Worm (Caenorhabditis elegans): Measurements from ENCODE around the gene ZK813.2.

Gene ZK813.2

DNA sequence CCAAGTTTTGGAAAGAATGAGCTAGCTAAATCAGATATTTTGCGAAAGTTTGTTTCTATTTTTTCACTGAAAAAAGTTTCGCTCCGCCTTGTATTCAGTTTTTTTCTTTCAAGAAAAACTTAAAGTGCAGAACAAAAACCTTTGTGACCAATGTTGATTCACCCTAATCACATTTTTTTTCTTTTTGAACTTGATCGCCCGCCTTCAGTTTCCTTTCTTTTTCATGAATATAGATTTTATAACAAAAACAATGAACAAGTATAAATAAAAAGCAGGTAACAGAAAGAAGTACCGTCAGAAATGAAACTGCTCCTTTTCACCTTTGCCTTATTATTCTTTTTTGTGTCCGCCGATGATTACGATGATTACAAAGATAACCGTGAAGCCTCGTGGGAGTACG, at the start of gene ZK813.2:
TSS of gene ZK813.2 (plus strand) at position 301 of the 400 bp plus-strand sequence.
- TF ChIP-seq sptf-1 (tag; optimal IDR thresholded peaks at IDR 0.05) (no peak), mdl-1 (tag; optimal IDR thresholded peaks at IDR 0.05) (no peak), grh-1 (GFP tag; IDR thresholded peaks at IDR 0.05) (no peak)

DNA sequence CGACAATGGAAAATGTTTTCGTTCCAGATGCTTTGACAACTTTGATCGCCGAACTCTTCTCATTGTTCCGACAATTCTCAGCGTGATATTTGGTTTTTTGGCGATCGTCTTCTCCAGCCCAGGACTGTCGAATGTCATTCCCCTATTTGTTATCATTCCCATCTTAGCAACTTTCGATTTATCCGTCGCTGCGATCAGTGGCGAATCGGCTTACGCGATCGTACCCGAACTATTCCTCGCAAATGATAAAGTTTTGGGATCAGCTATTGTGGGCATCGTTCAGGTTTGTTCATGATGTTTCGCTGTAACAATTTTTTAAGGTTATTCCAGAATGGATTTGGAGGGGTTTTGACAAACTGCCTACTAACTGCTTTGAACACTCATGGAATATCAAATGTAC, 46.9 kb upstream of the ZK813.2 start:
- no peak for TF ChIP-seq C34B4.2 (tag; optimal IDR thresholded peaks at IDR 0.05)
- peak; percentile 70 for TF ChIP-seq blmp-1 (tag; optimal IDR thresholded peaks at IDR 0.05)

ce11 chrX:3399917-3400316, 43.7 kb upstream of the ZK813.2 start, which contains the start of gene cht-1:
Gene cht-1 (minus strand): TSS chrX:3400017.
- TF ChIP-seq dpl-1 (GFP tag; optimal IDR thresholded peaks at IDR 0.05) = no peak
- TF ChIP-seq nhr-76 (tag; optimal IDR thresholded peaks at IDR 0.05) = no peak
- TF ChIP-seq hlh-4 (tag; optimal IDR thresholded peaks at IDR 0.05) = no peak
- no peak for TF ChIP-seq pag-3 (tag; optimal IDR thresholded peaks at IDR 0.05; ENCODE audit: borderline replicate concordance, insufficient read depth)
- TF ChIP-seq sox-4 (tag; optimal IDR thresholded peaks at IDR 0.05) = no peak
- no peak for TF ChIP-seq fkh-4 (tag; optimal IDR thresholded peaks at IDR 0.05; ENCODE audit: borderline replicate concordance)
- no peak for TF ChIP-seq nhr-237 (tag; optimal IDR thresholded peaks at IDR 0.05)
- no peak for TF ChIP-seq egl-27 (tag; optimal IDR thresholded peaks at IDR 0.05)
- TF ChIP-seq Y116A8C.19 (tag; optimal IDR thresholded peaks at IDR 0.05; ENCODE audit: borderline replicate concordance) = no peak
- no peak for TF ChIP-seq efl-1 (optimal IDR thresholded peaks at IDR 0.05)
- no peak for TF ChIP-seq efl-1 (GFP tag; optimal IDR thresholded peaks at IDR 0.05 in 1 of 2)
- TF ChIP-seq lin-15B (tag; optimal IDR thresholded peaks at IDR 0.05) = no peak
- TF ChIP-seq alr-1 (tag; optimal IDR thresholded peaks at IDR 0.05; ENCODE audit: borderline replicate concordance) = no peak
- TF ChIP-seq ceh-88 (GFP tag; IDR thresholded peaks at IDR 0.05) = no peak

DNA sequence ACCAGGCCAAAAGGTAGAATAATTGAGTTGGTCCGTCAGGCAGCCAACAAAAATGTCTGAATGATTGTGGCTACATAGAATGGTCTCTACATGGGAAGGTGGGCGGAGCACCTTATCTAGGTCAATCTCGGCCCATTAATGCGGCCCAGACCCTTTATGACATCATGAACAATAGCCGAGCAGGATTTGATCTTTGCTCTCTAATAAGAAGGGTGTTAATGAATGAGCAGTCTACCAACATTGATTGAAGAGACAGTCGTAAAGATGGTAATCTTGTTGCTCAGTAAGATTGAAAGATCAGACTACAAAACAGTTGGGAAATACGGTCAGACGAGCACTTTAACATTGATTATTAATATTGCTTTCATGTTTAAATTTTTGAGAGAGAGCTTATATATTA, 43.2 kb upstream of the ZK813.2 start:
- TF ChIP-seq nhr-28 (tag; optimal IDR thresholded peaks at IDR 0.05) (no peak), alr-1 (tag; optimal IDR thresholded peaks at IDR 0.05; ENCODE audit: borderline replicate concordance) (no peak), zip-4 (GFP tag; optimal IDR thresholded peaks at IDR 0.05) (no peak), elt-3 (tag; optimal IDR thresholded peaks at IDR 0.05) (no peak), ceh-90 (tag; optimal IDR thresholded peaks at IDR 0.05) (no peak), unc-30 (tag; optimal IDR thresholded peaks at IDR 0.05) (no peak), nhr-76 (tag; optimal IDR thresholded peaks at IDR 0.05) (no peak), hlh-4 (tag; optimal IDR thresholded peaks at IDR 0.05) (no peak), irx-1 (tag; optimal IDR thresholded peaks at IDR 0.05) (no peak), hlh-17 (GFP tag; optimal IDR thresholded peaks at IDR 0.05; ENCODE audit: borderline replicate concordance) (no peak), fkh-10 (GFP tag; optimal IDR thresholded peaks at IDR 0.05) (no peak), dsc-1 (tag; optimal IDR thresholded peaks at IDR 0.05) (no peak), unc-130 (tag; optimal IDR thresholded peaks at IDR 0.05) (no peak), nhr-85 (tag) (no peak)

DNA sequence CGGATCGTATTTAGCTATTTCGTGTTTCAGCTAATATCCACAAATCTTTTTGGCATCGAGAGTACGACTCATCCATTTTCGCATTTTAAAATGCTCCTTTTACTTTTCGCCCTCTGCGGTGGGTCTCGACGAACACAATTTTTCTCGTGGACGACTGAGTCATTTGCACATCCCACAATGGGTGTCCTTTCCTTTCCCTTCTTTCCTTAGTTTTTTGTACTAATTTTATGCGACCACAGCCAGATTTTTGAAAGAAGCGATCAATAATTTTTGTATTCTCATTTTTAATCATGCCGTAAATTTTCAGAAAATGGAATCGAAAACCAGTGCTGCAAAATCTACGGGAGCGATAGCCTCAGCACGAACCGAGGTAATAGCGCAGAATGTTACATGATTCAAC, 41.9 kb upstream of the ZK813.2 start, which contains the start of gene C04F6.9:
TSS of gene C04F6.9 (plus strand) at position 301 of the 400 bp plus-strand sequence.
- TF ChIP-seq nhr-28 (tag; optimal IDR thresholded peaks at IDR 0.05) = no peak
- TF ChIP-seq hlh-4 (tag; optimal IDR thresholded peaks at IDR 0.05) = no peak
- no peak for TF ChIP-seq nhr-84 (tag; optimal IDR thresholded peaks at IDR 0.05)
- no peak for TF ChIP-seq rnt-1 (tag; optimal IDR thresholded peaks at IDR 0.05)
- TF ChIP-seq nhr-85 (tag) = no peak
- no peak for TF ChIP-seq vab-15 (tag; optimal IDR thresholded peaks at IDR 0.05)
- TF ChIP-seq fos-1 (tag; optimal IDR thresholded peaks at IDR 0.05) = no peak
- TF ChIP-seq isw-1 (GFP tag; IDR thresholded peaks at IDR 0.05) = no peak

Measured in whole organism, L1 larva.